Fruit fly (Drosophila melanogaster) whole organism, wandering third instar larva: ENCODE measurements around the gene nes.

Source experiments
- CG32264 ChIP-seq: fragments of 200-800 bp; sonication (Bioruptor generic); optimal IDR thresholded peaks from 2 replicates; lab custom pipeline; 2016; ENCODE audit warnings: missing biosample characterization, missing genetic modification characterization
- CrebA ChIP-seq: fragments of 200-800 bp; sonication (Bioruptor generic); optimal IDR thresholded peaks from 2 replicates; lab custom pipeline; 2016; ENCODE audit warnings: missing biosample characterization, mild to moderate bottlenecking, missing genetic modification characterization, borderline replicate concordance
- Dif ChIP-seq: fragments of 200-275, 200-300 bp; sonication (Bioruptor generic); optimal IDR thresholded peaks from 2 replicates; lab custom pipeline; 2018; ENCODE audit warnings: missing biosample characterization, missing genetic modification characterization; ENCODE audit not compliant: partially characterized antibody
- HLH106 ChIP-seq: fragments of 200-800 bp; optimal IDR thresholded peaks from 3 replicates; lab custom pipeline; 2019; ENCODE audit warnings: missing biosample characterization, mild to moderate bottlenecking, missing genetic modification characterization, moderate library complexity
- Hnf4 ChIP-seq: fragments of 200-800 bp; sonication (Bioruptor generic); optimal IDR thresholded peaks from 2 replicates; lab custom pipeline; 2016; ENCODE audit warnings: missing biosample characterization, mild to moderate bottlenecking, missing genetic modification characterization
- Hr78 ChIP-seq: fragments of >200 bp; optimal IDR thresholded peaks from 2 replicates; lab custom pipeline; 2017; ENCODE audit warnings: missing biosample characterization, missing genetic modification characterization
- Jra ChIP-seq: sonication (Bioruptor generic); optimal IDR thresholded peaks from 2 replicates; lab custom pipeline; 2016; ENCODE audit warnings: missing biosample characterization, missing genetic modification characterization
- Mio ChIP-seq: sonication (Bioruptor generic); optimal IDR thresholded peaks from 2 replicates; lab custom pipeline; 2016; ENCODE audit warnings: missing biosample characterization, missing genetic modification characterization
- Myc ChIP-seq: fragments of >200 bp; optimal IDR thresholded peaks from 2 replicates; lab custom pipeline; 2017
- N ChIP-seq: fragments of >200 bp; optimal IDR thresholded peaks from 2 replicates; lab custom pipeline; 2018; ENCODE audit warnings: missing biosample characterization, missing external identifiers, missing genetic modification characterization
- Rel ChIP-seq, 2 experiments: fragments of 200-800 bp; sonication (Bioruptor generic) in 1 of 2; optimal IDR thresholded peaks; 2 replicates in 1 of 2; 3 replicates in 1 of 2; lab custom pipeline; 2016 to 2019; ENCODE audit warnings: mild to moderate bottlenecking in 2 of 2, missing biosample characterization in 2 of 2, missing genetic modification characterization in 2 of 2, moderate library complexity in 1 of 2
- Sp1 ChIP-seq: fragments of 200-800 bp; sonication (Bioruptor generic); optimal IDR thresholded peaks from 3 replicates; lab custom pipeline; 2019; ENCODE audit warnings: missing biosample characterization, mild to moderate bottlenecking, missing genetic modification characterization, moderate library complexity
- Vsx2 ChIP-seq: fragments of 200-300, 225-300 bp; sonication (Bioruptor generic); optimal IDR thresholded peaks from 2 replicates; lab custom pipeline; 2018; ENCODE audit warnings: missing biosample characterization, missing genetic modification characterization; ENCODE audit not compliant: partially characterized antibody
- br ChIP-seq: fragments of 200-800 bp; sonication (Bioruptor generic); optimal IDR thresholded peaks from 2 replicates; lab custom pipeline; 2016; ENCODE audit warnings: missing biosample characterization, missing genetic modification characterization
- brk ChIP-seq: fragments of 200-800 bp; sonication (Bioruptor generic); optimal IDR thresholded peaks from 2 replicates; lab custom pipeline; 2016; ENCODE audit warnings: missing biosample characterization, mild to moderate bottlenecking, missing genetic modification characterization
- dmrt93B ChIP-seq: fragments of 200-800 bp; sonication (Bioruptor generic); optimal IDR thresholded peaks from 2 replicates; lab custom pipeline; 2018; ENCODE audit warnings: missing biosample characterization, mild to moderate bottlenecking, missing genetic modification characterization
- dsf ChIP-seq: sonication (Bioruptor generic); optimal IDR thresholded peaks from 2 replicates; lab custom pipeline; 2016; ENCODE audit warnings: missing biosample characterization, missing genetic modification characterization, borderline replicate concordance
- ey ChIP-seq: fragments of 200-800 bp; sonication (Bioruptor generic); optimal IDR thresholded peaks from 2 replicates; lab custom pipeline; 2016; ENCODE audit warnings: missing biosample characterization, missing genetic modification characterization
- foxo ChIP-seq, 2 experiments: fragments of 200-800 bp; sonication (Bioruptor generic); optimal IDR thresholded peaks; 2 replicates in 1 of 2; 3 replicates in 1 of 2; lab custom pipeline; 2016 to 2017; ENCODE audit warnings: missing biosample characterization in 2 of 2, missing genetic modification characterization in 2 of 2
- fru ChIP-seq: fragments of 200-800 bp; sonication (Bioruptor generic); optimal IDR thresholded peaks from 3 replicates; lab custom pipeline; 2016; ENCODE audit warnings: missing biosample characterization, mild to moderate bottlenecking, missing genetic modification characterization
- h ChIP-seq: fragments of 200-800 bp; sonication (Bioruptor generic); optimal IDR thresholded peaks from 3 replicates; lab custom pipeline; 2016; ENCODE audit warnings: missing biosample characterization, mild to moderate bottlenecking, missing genetic modification characterization
- jim ChIP-seq: fragments of 175-275, 200-325 bp; sonication (Bioruptor generic); optimal IDR thresholded peaks from 2 replicates; lab custom pipeline; 2016; ENCODE audit warnings: missing biosample characterization, mild to moderate bottlenecking, missing genetic modification characterization
- lola ChIP-seq: fragments of >200 bp; optimal IDR thresholded peaks from 2 replicates; lab custom pipeline; 2017; ENCODE audit warnings: missing biosample characterization, missing genetic modification characterization
- pan ChIP-seq: fragments of >200 bp; optimal IDR thresholded peaks from 2 replicates; lab custom pipeline; 2017
- psq ChIP-seq: fragments of 200-800 bp; sonication (Bioruptor generic); optimal IDR thresholded peaks from 3 replicates; lab custom pipeline; 2017; ENCODE audit warnings: missing biosample characterization, mild to moderate bottlenecking, missing genetic modification characterization, moderate library complexity
- rgr ChIP-seq: fragments of 200-800 bp; sonication (Bioruptor generic); optimal IDR thresholded peaks from 3 replicates; lab custom pipeline; 2016; ENCODE audit warnings: missing biosample characterization, mild to moderate bottlenecking, missing genetic modification characterization
- sv ChIP-seq: fragments of 200-800 bp; sonication (Bioruptor generic); optimal IDR thresholded peaks from 3 replicates; lab custom pipeline; 2016; ENCODE audit warnings: missing biosample characterization, missing genetic modification characterization
- tai ChIP-seq: sonication (Bioruptor generic); optimal IDR thresholded peaks from 2 replicates; lab custom pipeline; 2016; ENCODE audit warnings: missing biosample characterization, missing genetic modification characterization
- woc ChIP-seq: sonication (Bioruptor generic); optimal IDR thresholded peaks from 2 replicates; lab custom pipeline; 2016; ENCODE audit warnings: missing biosample characterization, mild to moderate bottlenecking, missing genetic modification characterization

Gene nes

DNA sequence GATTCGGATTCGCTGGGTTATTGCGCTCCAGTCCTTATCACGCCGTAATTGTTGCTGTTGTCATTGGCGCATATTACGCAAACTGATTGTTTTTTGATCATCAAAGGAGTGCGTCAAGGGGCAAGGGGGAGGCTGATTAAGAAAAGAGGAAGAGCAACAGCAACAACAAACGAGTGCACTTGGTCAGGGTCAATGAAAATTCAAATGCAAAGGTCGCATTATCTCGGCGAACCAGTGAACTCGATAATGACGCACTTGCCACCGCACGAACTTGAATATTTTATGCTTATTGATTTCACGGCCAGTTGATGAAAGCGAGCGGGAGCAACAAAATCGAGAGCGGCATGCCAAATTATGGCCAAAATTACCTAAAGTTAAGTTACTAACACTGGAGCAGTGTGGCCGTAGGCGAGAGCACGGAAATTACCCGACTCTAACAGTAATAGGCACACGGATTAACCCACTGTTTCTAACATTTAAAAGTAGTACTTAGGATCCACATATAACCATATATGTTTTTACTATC lies at the start of gene nes:
TSS of gene nes (minus strand) at position 402 of the 526 bp plus-strand sequence.
- TF ChIP-seq HLH106 (tag; lab: Kevin White, UChicago) (peak; percentile 18), rgr (peak; percentile 29), fru (GFP tag; lab: Kevin White, UChicago) (peak; percentile 68), h (GFP tag; lab: Kevin White, UChicago) (peak; percentile 11), jim (no peak), Hnf4 (GFP tag; lab: Kevin White, UChicago) (peak; percentile 35), Rel (GFP tag; optimal IDR thresholded peaks at IDR 0.05; lab: Kevin White, UChicago) (no peak), Rel (tag; optimal IDR thresholded peaks at IDR 0.05; lab: Kevin White, UChicago) (peak; percentile 19), Mio (GFP tag; lab: Kevin White, UChicago) (no peak), dsf (GFP tag; lab: Kevin White, UChicago) (no peak), foxo (GFP tag; optimal IDR thresholded peaks at IDR 0.05; lab: Kevin White, UChicago) (no peak), woc (peak; percentile 61), brk (GFP tag; lab: Kevin White, UChicago) (no peak)

- TF ChIP-seq Jra (GFP tag; lab: Kevin White, UChicago), result peak; percentile 44
- peak; percentile 41 for TF ChIP-seq h (GFP tag; lab: Kevin White, UChicago)
- TF ChIP-seq CG32264 (GFP tag; lab: Kevin White, UChicago), result no peak
- TF ChIP-seq Sp1 (GFP tag; lab: Kevin White, UChicago), result peak; percentile 24
- TF ChIP-seq jim, result no peak
- no peak for TF ChIP-seq lola
- TF ChIP-seq foxo (GFP tag; optimal IDR thresholded peaks at IDR 0.05; lab: Kevin White, UChicago), result peak in 1 of 2 experiments; percentile 27
- TF ChIP-seq tai (GFP tag; lab: Kevin White, UChicago), result peak; percentile 61
- TF ChIP-seq Mio (GFP tag; lab: Kevin White, UChicago), result no peak
- TF ChIP-seq pan (lab: Kevin White, UChicago), result no peak
- TF ChIP-seq CrebA, result no peak
- no peak for TF ChIP-seq Rel (GFP tag; optimal IDR thresholded peaks at IDR 0.05; lab: Kevin White, UChicago)
- peak; percentile 73 for TF ChIP-seq Rel (tag; optimal IDR thresholded peaks at IDR 0.05; lab: Kevin White, UChicago)
These were observed 34.3 kb upstream of the nes start for dm6 chr3L:19294613-19295299.

DNA sequence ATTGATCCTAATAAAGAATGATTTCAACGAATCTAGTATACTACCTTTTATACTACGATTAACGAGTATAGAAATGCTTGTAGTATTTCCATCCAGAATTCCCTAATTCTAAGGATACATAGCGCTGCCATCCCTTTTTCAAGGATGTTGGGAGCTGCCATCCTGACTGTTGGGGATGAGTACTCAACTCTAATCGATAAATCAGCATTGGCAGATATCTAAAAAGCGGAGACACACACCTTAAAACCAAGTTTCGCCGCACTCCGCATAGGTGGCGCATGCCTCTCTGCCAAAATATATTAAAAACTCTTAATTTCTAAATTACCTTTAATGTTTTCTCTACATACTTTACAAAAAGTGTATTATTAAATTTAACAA lies 33.7 kb upstream of the nes start, which contains the start of gene fal:
TSS of gene fal (plus strand) at position 330 of the 378 bp plus-strand sequence.
- TF ChIP-seq HLH106 (tag; lab: Kevin White, UChicago), result peak; percentile 23
- no peak for TF ChIP-seq psq (GFP tag; lab: Kevin White, UChicago)
- TF ChIP-seq dmrt93B (GFP tag; lab: Kevin White, UChicago), result no peak
- TF ChIP-seq Myc (lab: Kevin White, UChicago), result peak; percentile 71
- TF ChIP-seq Hnf4 (GFP tag; lab: Kevin White, UChicago), result peak; percentile 10
- peak; percentile 47 for TF ChIP-seq sv (GFP tag; lab: Kevin White, UChicago)

DNA sequence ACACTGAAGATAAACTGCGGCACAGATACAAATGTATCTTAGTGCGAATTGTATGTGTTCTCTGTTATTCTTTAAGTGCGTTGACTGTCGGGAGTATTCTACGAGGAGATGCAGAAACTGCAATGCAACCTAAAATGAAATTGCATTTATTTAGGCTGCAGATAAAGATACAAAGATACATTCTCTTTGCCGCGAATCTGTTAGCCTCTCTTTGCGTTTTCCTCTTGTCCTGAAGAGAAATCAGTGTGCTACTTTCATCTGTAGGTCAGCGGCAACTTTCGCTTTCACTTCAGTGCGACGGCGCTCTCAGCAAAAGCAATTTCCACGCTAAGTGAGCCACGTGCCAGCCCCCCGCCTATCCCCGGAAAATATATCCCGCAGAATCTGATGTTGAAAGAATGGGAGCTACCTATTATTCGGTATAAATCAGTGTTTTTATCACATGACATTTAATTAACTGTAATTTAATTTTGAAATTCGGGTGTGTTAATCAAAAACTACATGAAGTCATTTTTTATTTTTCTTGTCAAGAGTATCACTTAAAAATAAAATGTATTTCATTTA lies 32.8 kb upstream of the nes start:
- no peak for TF ChIP-seq Dif (GFP tag; lab: Kevin White, UChicago)
- no peak for TF ChIP-seq Mio (GFP tag; lab: Kevin White, UChicago)
- TF ChIP-seq lola, result no peak
- no peak for TF ChIP-seq Myc (lab: Kevin White, UChicago)
- TF ChIP-seq jim, result no peak
- TF ChIP-seq Sp1 (GFP tag; lab: Kevin White, UChicago), result no peak
- no peak for TF ChIP-seq ey (GFP tag; lab: Kevin White, UChicago)
- TF ChIP-seq pan (lab: Kevin White, UChicago), result no peak
- no peak for TF ChIP-seq psq (GFP tag; lab: Kevin White, UChicago)
- no peak for TF ChIP-seq br (GFP tag; lab: Kevin White, UChicago)
- no peak for TF ChIP-seq Hr78 (GFP tag; lab: Kevin White, UChicago)
- TF ChIP-seq rgr, result no peak
- TF ChIP-seq CrebA, result no peak
- no peak for TF ChIP-seq Vsx2 (GFP tag; lab: Kevin White, UChicago)
- no peak for TF ChIP-seq N
- no peak for TF ChIP-seq tai (GFP tag; lab: Kevin White, UChicago)
